Fruit fly (Drosophila melanogaster) whole organism, embryonic: Measurements from ENCODE around the gene CG32195.

ENCODE experiments used
- Awh ChIP-seq: fragments of 200-800 bp; sonication (Bioruptor generic); IDR thresholded peaks from 2 replicates; pipeline ENCODE4, ENCODE4 v1.3.6; 2022; ENCODE audit warnings: missing biosample characterization, missing genetic modification characterization
- CG10209 ChIP-seq: fragments of 200-800 bp; sonication (Bioruptor generic); optimal IDR thresholded peaks from 3 replicates; lab custom pipeline; 2017; ENCODE audit warnings: missing biosample characterization, mild to moderate bottlenecking, missing genetic modification characterization, missing genetic modification reagents
- CG11398 ChIP-seq: fragments of 200-800 bp; sonication (Bioruptor generic); optimal IDR thresholded peaks from 2 replicates; lab custom pipeline; 2016; ENCODE audit warnings: missing biosample characterization, missing genetic modification characterization
- CG13123 ChIP-seq: fragments of 200-800 bp; sonication (Bioruptor generic); optimal IDR thresholded peaks from 2 replicates; lab custom pipeline; 2016; ENCODE audit warnings: missing biosample characterization, missing genetic modification characterization
- CG13287 ChIP-seq: fragments of 200-800 bp; sonication (Bioruptor generic); IDR thresholded peaks from 2 replicates; pipeline ENCODE4 v1.3.6; 2022; ENCODE audit warnings: missing biosample characterization, missing genetic modification characterization; ENCODE audit not compliant: partially characterized antibody
- CG13424 ChIP-seq: fragments of 200-800 bp; sonication (Bioruptor generic); optimal IDR thresholded peaks from 2 replicates; lab custom pipeline; 2019; ENCODE audit warnings: missing biosample characterization, mild to moderate bottlenecking, missing genetic modification characterization, moderate library complexity
- CG14860 ChIP-seq: fragments of 200-800 bp; sonication (Bioruptor generic); IDR thresholded peaks from 3 replicates; pipeline ENCODE4 v1.3.6; 2022; ENCODE audit warnings: missing biosample characterization, missing genetic modification characterization; ENCODE audit not compliant: partially characterized antibody
- CG15479 ChIP-seq: fragments of 200-800 bp; sonication (Bioruptor generic); optimal IDR thresholded peaks from 3 replicates; lab custom pipeline; 2019; ENCODE audit warnings: missing biosample characterization, mild to moderate bottlenecking, missing genetic modification characterization, moderate library complexity
- CG15514 ChIP-seq: fragments of 200-800 bp; sonication (Bioruptor generic); optimal IDR thresholded peaks from 3 replicates; lab custom pipeline; 2017; ENCODE audit warnings: missing biosample characterization, missing genetic modification characterization, mild to moderate bottlenecking, moderate library complexity, missing genetic modification reagents
- CG17385 ChIP-seq: fragments of 200-800 bp; sonication (Bioruptor generic); optimal IDR thresholded peaks from 3 replicates; lab custom pipeline; 2018; ENCODE audit warnings: missing biosample characterization, mild to moderate bottlenecking, missing genetic modification characterization
- CG18619 ChIP-seq: fragments of 200-800 bp; sonication (Bioruptor generic); optimal IDR thresholded peaks from 3 replicates; lab custom pipeline; 2017; ENCODE audit warnings: missing biosample characterization, mild to moderate bottlenecking, missing genetic modification characterization
- CG2678 ChIP-seq: fragments of 200-800 bp; sonication (Bioruptor generic); optimal IDR thresholded peaks from 3 replicates; lab custom pipeline; 2019; ENCODE audit warnings: missing biosample characterization, mild to moderate bottlenecking, missing genetic modification characterization, moderate library complexity
- CG30403 ChIP-seq: fragments of 200-800 bp; sonication (Bioruptor generic); optimal IDR thresholded peaks from 3 replicates; lab custom pipeline; 2016; ENCODE audit warnings: missing biosample characterization, missing genetic modification characterization
- CG34422 ChIP-seq: fragments of 200-800 bp; sonication (Bioruptor generic); IDR thresholded peaks from 3 replicates; pipeline ENCODE4 v1.3.6; 2022; ENCODE audit warnings: missing biosample characterization, missing genetic modification characterization
- CG5180 ChIP-seq: fragments of 200-800 bp; sonication (Bioruptor generic); optimal IDR thresholded peaks from 3 replicates; lab custom pipeline; 2017; ENCODE audit warnings: missing biosample characterization, missing genetic modification characterization, mild to moderate bottlenecking, moderate library complexity, missing genetic modification reagents
- CG5953 ChIP-seq: fragments of 200-800 bp; sonication (Bioruptor generic); IDR thresholded peaks from 2 replicates; pipeline ENCODE4 v1.3.6; 2022; ENCODE audit warnings: missing biosample characterization, missing genetic modification characterization
- CrebB ChIP-seq: fragments of 200-800 bp; sonication (Bioruptor generic); optimal IDR thresholded peaks from 3 replicates; lab custom pipeline; 2018; ENCODE audit warnings: missing biosample characterization, mild to moderate bottlenecking, missing genetic modification characterization
- Dek ChIP-seq: fragments of 200-800 bp; sonication (Bioruptor generic); optimal IDR thresholded peaks from 3 replicates; lab custom pipeline; 2019; ENCODE audit warnings: missing biosample characterization, mild to moderate bottlenecking, missing genetic modification characterization, moderate library complexity
- Ets65A ChIP-seq: fragments of 200-800 bp; sonication (Bioruptor generic); peaks from one replicate; lab custom pipeline; 2016; ENCODE audit warnings: missing biosample characterization, missing genetic modification characterization
- Jarid2 ChIP-seq: fragments of 200-800 bp; sonication (Bioruptor generic); optimal IDR thresholded peaks from 3 replicates; lab custom pipeline; 2017; ENCODE audit warnings: mild to moderate bottlenecking, missing biosample characterization, missing genetic modification reagents, missing genetic modification characterization
- Max ChIP-seq: fragments of 200-800 bp; sonication (Bioruptor generic); optimal IDR thresholded peaks from 2 replicates; lab custom pipeline; 2016; ENCODE audit warnings: missing biosample characterization, mild to moderate bottlenecking, missing genetic modification characterization
- NC2α ChIP-seq: fragments of 200-800 bp; sonication (Bioruptor generic); optimal IDR thresholded peaks from 2 replicates; lab custom pipeline; 2016; ENCODE audit warnings: missing biosample characterization, missing genetic modification characterization
- Sox100B ChIP-seq: fragments of 200-800 bp; sonication (Bioruptor generic); optimal IDR thresholded peaks from 3 replicates; lab custom pipeline; 2018; ENCODE audit warnings: missing biosample characterization, mild to moderate bottlenecking, missing genetic modification characterization
- Sox102F ChIP-seq: fragments of 200-800 bp; sonication (Bioruptor generic); optimal IDR thresholded peaks from 2 replicates; lab custom pipeline; 2018; ENCODE audit warnings: missing biosample characterization, mild to moderate bottlenecking, missing genetic modification characterization, moderate library complexity
- Sry-δ ChIP-seq: fragments of 200-800 bp; sonication (Bioruptor generic); optimal IDR thresholded peaks from 2 replicates; lab custom pipeline; 2016; ENCODE audit warnings: missing biosample characterization, missing genetic modification characterization
- Trl ChIP-seq, 3 experiments: fragments of >200 bp in 2 of 3; fragments of 200-800 bp in 1 of 3; sonication (Bioruptor generic) in 1 of 3; optimal IDR thresholded peaks; 2 replicates in 1 of 3; 3 replicates in 2 of 3; lab custom pipeline; 2016 to 2017; ENCODE audit warnings: missing biosample characterization in 1 of 3, missing genetic modification characterization in 1 of 3
- Usf ChIP-seq: fragments of 200-800 bp; sonication (Bioruptor generic); optimal IDR thresholded peaks from 2 replicates; lab custom pipeline; 2017; ENCODE audit warnings: missing genotype, missing biosample characterization, missing genetic modification characterization
- amos ChIP-seq: fragments of 200-800 bp; sonication (Bioruptor generic); IDR thresholded peaks from 2 replicates; pipeline ENCODE4 v1.3.6; 2022; ENCODE audit warnings: missing biosample characterization, missing genetic modification characterization; ENCODE audit not compliant: partially characterized antibody
- ase ChIP-seq: fragments of 200-800 bp; sonication (Bioruptor generic); IDR thresholded peaks from 3 replicates; pipeline ENCODE4 v1.3.6; 2022; ENCODE audit warnings: missing biosample characterization, missing genetic modification characterization
- bowl ChIP-seq: fragments of 200-800 bp; sonication (Bioruptor generic); IDR thresholded peaks from 2 replicates; pipeline ENCODE4 v1.3.6; 2022; ENCODE audit warnings: missing biosample characterization, missing genetic modification characterization
- chinmo ChIP-seq: fragments of 200-800 bp; sonication (Bioruptor generic); IDR thresholded peaks from 4 replicates; pipeline ENCODE4 v1.3.6; 2022; ENCODE audit warnings: missing biosample characterization, missing genetic modification characterization; ENCODE audit not compliant: partially characterized antibody
- croc ChIP-seq: fragments of 200-800 bp; sonication (Bioruptor generic); conservative IDR thresholded peaks from 3 replicates; pipeline ENCODE4 v1.3.6; 2022; ENCODE audit warnings: missing biosample characterization, missing genetic modification characterization
- ewg ChIP-seq: fragments of 200-800 bp; sonication (Bioruptor generic); optimal IDR thresholded peaks from 3 replicates; lab custom pipeline; 2017; ENCODE audit warnings: mild to moderate bottlenecking, missing biosample characterization, missing genetic modification reagents, missing genetic modification characterization
- gem ChIP-seq: fragments of 200-800 bp; sonication (Bioruptor generic); optimal IDR thresholded peaks from 2 replicates; lab custom pipeline; 2019; ENCODE audit warnings: missing biosample characterization, mild to moderate bottlenecking, missing genetic modification characterization, moderate library complexity
- gsb ChIP-seq: fragments of 200-800 bp; sonication (Bioruptor generic); IDR thresholded peaks from 2 replicates; pipeline ENCODE4 v1.3.6; 2022; ENCODE audit warnings: missing biosample characterization, missing genetic modification characterization
- gsb-n ChIP-seq: fragments of 200-800 bp; sonication (Bioruptor generic); optimal IDR thresholded peaks from 3 replicates; lab custom pipeline; 2018; ENCODE audit warnings: missing biosample characterization, mild to moderate bottlenecking, missing genetic modification characterization
- hth ChIP-seq: fragments of >200 bp; optimal IDR thresholded peaks from 2 replicates; lab custom pipeline; 2017; ENCODE audit warnings: inconsistent platforms
- jumu ChIP-seq: fragments of 200-800 bp; sonication (Bioruptor generic); optimal IDR thresholded peaks from 3 replicates; lab custom pipeline; 2016; ENCODE audit warnings: missing biosample characterization, missing genetic modification characterization
- mam ChIP-seq: fragments of 200-800 bp; sonication (Bioruptor generic); optimal IDR thresholded peaks from 3 replicates; lab custom pipeline; 2016; ENCODE audit warnings: missing biosample characterization, missing genetic modification characterization
- nom ChIP-seq: fragments of 200-800 bp; sonication (Bioruptor generic); optimal IDR thresholded peaks from 2 replicates; lab custom pipeline; 2017; ENCODE audit warnings: missing biosample characterization, missing genetic modification characterization, mild to moderate bottlenecking, moderate library complexity, missing genetic modification reagents
- pan ChIP-seq, 4 experiments: fragments of >200 bp in 3 of 4; fragments of 200-800 bp in 1 of 4; sonication (Bioruptor generic) in 1 of 4; optimal IDR thresholded peaks in 3 of 4; IDR thresholded peaks in 1 of 4; 2 replicates each; pipeline versions ENCODE4 v1.3.6 to Lab custom; 2017 to 2022; ENCODE audit warnings: missing biosample characterization in 2 of 4, missing genetic modification characterization in 2 of 4, mixed read lengths in 1 of 4
- schlank ChIP-seq: fragments of 200-800 bp; sonication (Bioruptor generic); optimal IDR thresholded peaks from 2 replicates; lab custom pipeline; 2018; ENCODE audit warnings: missing biosample characterization, mild to moderate bottlenecking, missing genetic modification characterization
- slbo ChIP-seq: fragments of 200-800 bp; sonication (Bioruptor generic); IDR thresholded peaks from 2 replicates; pipeline ENCODE4 v1.3.6; 2022; ENCODE audit warnings: missing biosample characterization, missing genetic modification characterization
- tx ChIP-seq: fragments of 200-800 bp; sonication (Bioruptor generic); optimal IDR thresholded peaks from 2 replicates; lab custom pipeline; 2016; ENCODE audit warnings: missing biosample characterization, missing genetic modification characterization
- wor ChIP-seq: fragments of 200-800 bp; sonication (Bioruptor generic); IDR thresholded peaks from 2 replicates; pipeline ENCODE4 v1.3.6; 2022; ENCODE audit warnings: missing biosample characterization, missing genetic modification characterization

The CG32195 gene

DNA sequence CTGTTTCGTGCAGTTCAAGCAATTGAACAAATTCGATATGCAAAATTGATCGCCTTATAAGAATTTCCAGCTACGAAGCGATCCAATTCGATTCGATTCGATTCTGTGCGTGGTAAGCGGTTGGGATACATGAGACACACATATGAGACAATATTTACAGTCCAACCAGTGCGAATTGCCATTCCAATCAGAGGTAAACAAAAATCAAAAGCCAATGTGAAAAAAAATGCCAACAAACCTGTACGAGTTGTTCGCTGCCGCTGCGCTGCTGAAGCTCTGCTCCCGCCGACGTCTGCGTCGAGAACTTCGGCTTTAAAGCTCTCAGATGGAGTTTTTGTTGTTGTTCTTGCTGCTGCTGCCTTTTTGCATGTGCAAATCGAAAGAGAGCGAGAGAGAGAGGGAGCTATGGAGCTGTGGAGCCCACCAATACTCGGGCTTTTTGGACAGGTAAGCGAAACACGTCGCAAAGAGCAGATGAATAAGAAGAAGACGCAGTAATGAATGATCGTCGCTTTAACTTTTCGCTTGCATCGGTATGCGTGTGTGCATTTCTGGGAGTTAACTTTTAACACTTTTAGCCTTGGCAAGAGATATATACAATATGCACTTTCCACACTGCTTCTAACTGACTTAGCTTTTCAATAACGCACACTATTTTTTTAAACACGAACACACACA, 7.3 kb upstream of the CG32195 start (continued):
- TF ChIP-seq CG2678 (tag; lab: Kevin White, UChicago): no peak
- TF ChIP-seq ewg (GFP tag; lab: Kevin White, UChicago): no peak
- TF ChIP-seq CG15479 (GFP tag; lab: Kevin White, UChicago): no peak
- TF ChIP-seq CG14860 (GFP tag; lab: Robert Waterston, UW): no peak
- no peak for TF ChIP-seq pan (optimal IDR thresholded peaks at IDR 0.05; lab: Kevin White, UChicago)
- TF ChIP-seq pan (GFP tag; optimal IDR thresholded peaks at IDR 0.05 in 1 of 2, IDR thresholded peaks at IDR 0.05 in 1 of 2): no peak
- no peak for TF ChIP-seq CG5180 (GFP tag; lab: Kevin White, UChicago)
- peak; percentile 50 for TF ChIP-seq CG17385 (GFP tag; lab: Kevin White, UChicago)
- TF ChIP-seq hth (lab: Kevin White, UChicago): no peak
- no peak for TF ChIP-seq bowl (GFP tag; lab: Robert Waterston, UW)
- TF ChIP-seq chinmo (GFP tag; lab: Robert Waterston, UW): peak; percentile 91; the same call in 2 of the 4 replicates
- no peak for TF ChIP-seq Dek (tag; lab: Kevin White, UChicago)
- TF ChIP-seq CG13287: 0 out of 2 replicates have a peak, but pooled peaks have one; percentile 32
- no peak for TF ChIP-seq amos
- no peak for TF ChIP-seq schlank (tag; lab: Kevin White, UChicago)
- TF ChIP-seq gsb (GFP tag; lab: Robert Waterston, UW): no peak
- peak in 1 of 2 experiments; percentile 73 for TF ChIP-seq Trl (optimal IDR thresholded peaks at IDR 0.05; lab: Kevin White, UChicago)
- no peak for TF ChIP-seq Trl (GFP tag; optimal IDR thresholded peaks at IDR 0.05; lab: Kevin White, UChicago)
- TF ChIP-seq gem: no peak
- TF ChIP-seq Max (GFP tag; lab: Kevin White, UChicago): no peak
- TF ChIP-seq CG5953: no peak
- no peak for TF ChIP-seq CG34422
- no peak for TF ChIP-seq CG18619 (GFP tag; lab: Kevin White, UChicago)

DNA sequence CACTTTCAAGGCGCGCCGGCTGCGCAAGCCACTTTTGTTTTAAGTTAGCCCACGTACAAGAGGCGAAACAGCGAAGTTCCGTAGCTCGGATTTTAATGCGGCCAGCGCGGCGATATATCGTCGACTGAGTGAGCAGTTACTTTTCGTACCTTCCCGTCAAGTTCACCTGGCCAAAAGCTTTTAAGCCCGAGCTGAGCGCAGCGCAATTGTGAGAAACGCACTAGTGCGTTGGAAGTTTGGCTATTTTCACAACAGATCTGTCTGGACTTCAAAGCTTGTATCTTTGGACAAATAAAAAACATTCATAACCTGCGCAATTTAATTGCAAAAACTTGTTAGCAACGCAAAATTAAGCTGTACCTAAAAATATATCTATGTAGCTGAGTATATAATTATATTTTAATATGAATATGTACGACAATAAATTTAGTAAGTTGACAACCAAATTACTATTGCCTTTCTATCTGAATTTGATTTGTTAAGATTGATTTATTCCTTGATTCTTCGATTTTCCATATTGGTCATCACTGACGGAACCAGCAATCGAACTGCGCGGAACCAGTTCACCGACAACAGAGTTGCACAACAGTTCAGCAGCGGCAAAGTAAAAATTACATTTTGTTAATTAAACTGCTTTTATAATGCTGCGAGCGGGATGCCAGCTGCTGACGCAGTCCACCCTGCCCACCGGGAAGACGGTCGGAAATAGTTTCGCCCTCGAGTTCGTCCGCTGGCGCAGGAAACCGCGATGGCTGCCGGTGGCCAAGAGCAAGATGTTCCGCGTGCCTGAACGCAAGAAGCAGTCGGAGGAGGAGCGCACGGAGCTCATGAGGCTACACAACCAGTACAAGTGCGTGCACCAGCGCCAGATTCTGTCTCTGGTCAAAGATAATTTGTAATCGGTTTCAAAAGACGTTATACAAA, 6.5 kb upstream of the CG32195 start, which contains the start of the genes CG13698 and mRpS26:
CG13698 (minus strand) TSS at position 129 of the 924 bp plus-strand sequence.
mRpS26 (plus strand) TSS at position 559 of the 924 bp plus-strand sequence.
- TF ChIP-seq CG10209 (GFP tag; lab: Kevin White, UChicago) (peak; percentile 68), NC2α (GFP tag; lab: Kevin White, UChicago) (no peak), Awh (0 out of 2 replicates have a peak, but pooled peaks have one; percentile 36), Sox102F (GFP tag; lab: Kevin White, UChicago) (peak; percentile 72), Sox100B (GFP tag; lab: Kevin White, UChicago) (peak; percentile 72), CG13424 (tag; lab: Kevin White, UChicago) (peak; percentile 84), CG13123 (peak; percentile 55), slbo (GFP tag; lab: Robert Waterston, UW) (peak; percentile 71), CG30403 (peak; percentile 89), mam (GFP tag; lab: Kevin White, UChicago) (peak; percentile 62), CG11398 (GFP tag; lab: Kevin White, UChicago) (no peak), jumu (no peak), Usf (GFP tag; lab: Kevin White, UChicago) (peak; percentile 41), Sry-δ (GFP tag; lab: Kevin White, UChicago) (peak; percentile 21), tx (GFP tag; lab: Kevin White, UChicago) (no peak), wor (GFP tag; lab: Robert Waterston, UW) (no peak), croc (GFP tag; lab: Robert Waterston, UW) (peak; percentile 22; the same call in 1 of the 3 replicates), gsb-n (tag; lab: Kevin White, UChicago) (peak; percentile 56), nom (no peak), Jarid2 (GFP tag; lab: Kevin White, UChicago) (peak; percentile 90), ase (GFP tag; lab: Robert Waterston, UW) (0 out of 3 replicates have a peak, but pooled peaks have one; percentile 19), CrebB (no peak), pan (optimal IDR thresholded peaks at IDR 0.05; lab: Kevin White, UChicago) (no peak), pan (GFP tag; optimal IDR thresholded peaks at IDR 0.05 in 1 of 2, IDR thresholded peaks at IDR 0.05 in 1 of 2) (peak in 1 of 2 experiments; percentile 69), CG15514 (peak; percentile 99), Ets65A (GFP tag; lab: Kevin White, UChicago) (peak; percentile 91)
